Worm (Caenorhabditis elegans) whole organism, L4 larva: ENCODE results near the gene his-24.

Experiments
- D1046.2 ChIP-seq: fragments of 200-800 bp; sonication (Bioruptor generic); IDR thresholded peaks from 2 replicates; pipeline ENCODE4 v1.3.6; 2022; ENCODE audit warnings: missing genetic modification characterization, missing compliant biosample characterization
- F37D6.2 ChIP-seq: sonication (generic microtip); optimal IDR thresholded peaks from 2 replicates; lab custom pipeline; 2016; ENCODE audit warnings: mild to moderate bottlenecking, missing genetic modification characterization, missing compliant biosample characterization
- F49E8.2 ChIP-seq: sonication (generic microtip); optimal IDR thresholded peaks from 2 replicates; lab custom pipeline; 2016; ENCODE audit warnings: missing compliant biosample characterization, mild to moderate bottlenecking, missing genetic modification characterization, borderline replicate concordance
- T20F7.1 ChIP-seq: fragments of 200-800 bp; sonication (Bioruptor generic); optimal IDR thresholded peaks from 2 replicates; lab custom pipeline; 2018; ENCODE audit warnings: mild to moderate bottlenecking, missing genetic modification characterization, missing compliant biosample characterization
- Y5F2A.4 ChIP-seq: fragments of 200-800 bp; sonication (Bioruptor generic); optimal IDR thresholded peaks from 2 replicates; lab custom pipeline; 2018; ENCODE audit warnings: mild to moderate bottlenecking, missing genetic modification characterization, missing compliant biosample characterization
- ZK337.2 ChIP-seq: fragments of 200-800 bp; sonication (Bioruptor generic); IDR thresholded peaks from 2 replicates; pipeline ENCODE4 v1.3.6; 2022; ENCODE audit warnings: missing genetic modification reagents, missing genetic modification characterization, missing compliant biosample characterization
- ama-1 ChIP-seq: fragments of 150-350 bp; optimal IDR thresholded peaks from 2 replicates; lab custom pipeline; 2014; ENCODE audit warnings: inconsistent platforms, mixed read lengths
- ceh-20 ChIP-seq: fragments of 200-800 bp; sonication (Bioruptor generic); IDR thresholded peaks from 2 replicates; pipeline ENCODE4 v1.3.6; 2022; ENCODE audit warnings: missing genetic modification reagents, missing genetic modification characterization, missing compliant biosample characterization
- ceh-44 ChIP-seq: fragments of 200-800 bp; sonication (Bioruptor generic); IDR thresholded peaks from 2 replicates; pipeline ENCODE4 v1.3.6; 2022; ENCODE audit warnings: missing genetic modification reagents, missing genetic modification characterization, missing compliant biosample characterization
- ceh-62 ChIP-seq: sonication (generic microtip); optimal IDR thresholded peaks from 2 replicates; lab custom pipeline; 2017; ENCODE audit warnings: missing biosample characterization, missing genetic modification characterization
- ces-1 ChIP-seq: fragments of 150-350 bp; sonication (generic microtip); optimal IDR thresholded peaks from 4 replicates; lab custom pipeline; 2014; ENCODE audit warnings: missing biosample characterization, missing genetic modification reagents, missing genetic modification characterization
- ctbp-1 ChIP-seq: fragments of 200-800 bp; sonication (Bioruptor generic); IDR thresholded peaks from 2 replicates; pipeline ENCODE4 v1.3.6; 2022; ENCODE audit warnings: missing genetic modification reagents, missing genetic modification characterization, missing compliant biosample characterization
- daf-16 ChIP-seq, 3 experiments: sonication (generic microtip); optimal IDR thresholded peaks; 2 replicates each; lab custom pipeline; 2016 to 2017; ENCODE audit warnings: missing genetic modification characterization in 3 of 3, missing genetic modification reagents in 3 of 3, mild to moderate bottlenecking in 2 of 3, missing compliant biosample characterization in 2 of 3, missing biosample characterization in 1 of 3, moderate library complexity in 1 of 3
- dmd-9 ChIP-seq: fragments of 200-800 bp; sonication (Bioruptor generic); IDR thresholded peaks from 2 replicates; pipeline ENCODE4 v1.3.6; 2022; ENCODE audit warnings: missing genetic modification reagents, missing genetic modification characterization, missing compliant biosample characterization
- duxl-1 ChIP-seq: sonication (generic microtip); optimal IDR thresholded peaks from 2 replicates; lab custom pipeline; 2016; ENCODE audit warnings: mild to moderate bottlenecking, missing genetic modification characterization, moderate library complexity, missing compliant biosample characterization; ENCODE audit not compliant: poor library complexity
- egl-27 ChIP-seq: sonication (generic microtip); optimal IDR thresholded peaks from 3 replicates; lab custom pipeline; 2017; ENCODE audit warnings: missing biosample characterization, missing genetic modification reagents, missing genetic modification characterization
- fkh-10 ChIP-seq: fragments of 150-350 bp; optimal IDR thresholded peaks from 2 replicates; lab custom pipeline; 2014; ENCODE audit warnings: missing biosample characterization, missing genetic modification reagents, missing genetic modification characterization
- gei-8 ChIP-seq: fragments of 200-800 bp; sonication (Bioruptor generic); optimal IDR thresholded peaks from 2 replicates; lab custom pipeline; 2018; ENCODE audit warnings: mild to moderate bottlenecking, missing genetic modification characterization, missing compliant biosample characterization
- hif-1 ChIP-seq, 2 experiments: sonication (generic microtip); optimal IDR thresholded peaks; 2 replicates each; lab custom pipeline; 2016 to 2017; ENCODE audit warnings: missing compliant biosample characterization in 2 of 2, missing genetic modification characterization in 2 of 2, missing genetic modification reagents in 2 of 2, missing genotype in 2 of 2, mild to moderate bottlenecking in 1 of 2
- hmg-1.1 ChIP-seq: fragments of 200-800 bp; sonication (Bioruptor generic); IDR thresholded peaks from 2 replicates; pipeline ENCODE4 v1.3.6; 2022; ENCODE audit warnings: missing genetic modification reagents, missing genetic modification characterization, missing compliant biosample characterization
- jun-1 ChIP-seq: fragments of 150-350 bp; optimal IDR thresholded peaks from 2 replicates; lab custom pipeline; 2014; ENCODE audit warnings: missing biosample characterization, missing genetic modification reagents, missing genetic modification characterization
- lin-13 ChIP-seq: fragments of 150-350 bp; optimal IDR thresholded peaks from 2 replicates; lab custom pipeline; 2014; ENCODE audit warnings: missing biosample characterization, missing genetic modification reagents, missing genetic modification characterization
- lin-15B ChIP-seq: fragments of 150-350 bp; sonication (generic microtip); optimal IDR thresholded peaks from 3 replicates; lab custom pipeline; 2014; ENCODE audit warnings: missing biosample characterization, missing genetic modification characterization
- lin-29 ChIP-seq: fragments of 200-800 bp; sonication (Bioruptor generic); IDR thresholded peaks from 2 replicates; pipeline ENCODE4 v1.3.6; 2022; ENCODE audit warnings: missing genetic modification reagents, missing genetic modification characterization, missing compliant biosample characterization
- madf-5 ChIP-seq, 2 experiments: fragments of 200-800 bp; sonication (Bioruptor generic); IDR thresholded peaks; 2 replicates each; pipeline ENCODE4 v1.3.6; 2022; ENCODE audit warnings: missing compliant biosample characterization in 2 of 2, missing genetic modification characterization in 2 of 2
- madf-9 ChIP-seq: fragments of 200-800 bp; sonication (Bioruptor generic); conservative IDR thresholded peaks from 2 replicates; pipeline ENCODE4 v1.3.6; 2022; ENCODE audit warnings: missing genetic modification reagents, missing genetic modification characterization, missing compliant biosample characterization
- mdl-1 ChIP-seq, 2 experiments: fragments of 150-350 bp in 1 of 2; sonication (generic microtip) in 1 of 2; optimal IDR thresholded peaks; 2 replicates each; lab custom pipeline; 2014 to 2017; ENCODE audit warnings: missing biosample characterization in 2 of 2, missing genetic modification characterization in 2 of 2
- mxl-2 ChIP-seq: fragments of 200-800 bp; sonication (Bioruptor generic); conservative IDR thresholded peaks from 2 replicates; pipeline ENCODE4 v1.3.6; 2022; ENCODE audit warnings: missing genetic modification reagents, missing genetic modification characterization, missing compliant biosample characterization
- nhr-10 ChIP-seq: fragments of 150-350 bp; optimal IDR thresholded peaks from 2 replicates; lab custom pipeline; 2014; ENCODE audit warnings: missing biosample characterization, missing genetic modification characterization
- nhr-237 ChIP-seq: sonication (generic microtip); optimal IDR thresholded peaks from 2 replicates; lab custom pipeline; 2017; ENCODE audit warnings: missing biosample characterization, missing genetic modification characterization
- nhr-25 ChIP-seq: sonication (generic microtip); optimal IDR thresholded peaks from 2 replicates; lab custom pipeline; 2017; ENCODE audit warnings: missing genetic modification characterization, mild to moderate bottlenecking, missing compliant biosample characterization, antibody characterized with exemption, moderate library complexity, borderline replicate concordance; ENCODE audit not compliant: insufficient read depth
- sdz-12 ChIP-seq: fragments of 200-800 bp; sonication (Bioruptor generic); optimal IDR thresholded peaks from 2 replicates; lab custom pipeline; 2018; ENCODE audit warnings: mild to moderate bottlenecking, missing genetic modification characterization, missing compliant biosample characterization
- snpc-1.2 ChIP-seq: fragments of 200-800 bp; sonication (Bioruptor generic); IDR thresholded peaks from 2 replicates; pipeline ENCODE4 v1.3.6; 2022; ENCODE audit warnings: missing genetic modification reagents, missing genetic modification characterization, missing compliant biosample characterization
- tag-97 ChIP-seq: fragments of 200-800 bp; sonication (Bioruptor generic); IDR thresholded peaks from 2 replicates; pipeline ENCODE4 v1.3.6; 2022; ENCODE audit warnings: missing genetic modification characterization, missing compliant biosample characterization
- tra-1 ChIP-seq: fragments of 200-800 bp; sonication (Bioruptor generic); IDR thresholded peaks from 2 replicates; pipeline ENCODE4 v1.3.6; 2022; ENCODE audit warnings: missing genetic modification reagents, missing genetic modification characterization, missing compliant biosample characterization
- zfp-3 ChIP-seq: fragments of 200-800 bp; sonication (Bioruptor generic); conservative IDR thresholded peaks from 2 replicates; pipeline ENCODE4 v1.3.6; 2022; ENCODE audit warnings: missing genetic modification reagents, missing genetic modification characterization, missing compliant biosample characterization
- zip-2 ChIP-seq: fragments of 150-350 bp; optimal IDR thresholded peaks from 2 replicates; lab custom pipeline; 2014; ENCODE audit warnings: missing biosample characterization, missing genetic modification characterization
- ztf-11 ChIP-seq: fragments of 150-350 bp; optimal IDR thresholded peaks from 2 replicates; lab custom pipeline; 2014; ENCODE audit warnings: missing biosample characterization, missing genetic modification characterization

Gene his-24

ce11 chrX:14465593-14465992 lies 24.3 kb upstream of the his-24 start, which contains the start of gene M163.22:
M163.22 (plus strand) TSS chrX:14465893.
- no peak for TF ChIP-seq F37D6.2 (tag; lab: Kevin White, UChicago)
- TF ChIP-seq fkh-10 (GFP tag; lab: Kevin White, UChicago): no peak
- no peak for TF ChIP-seq lin-29 (GFP tag; lab: Robert Waterston, UW)
- no peak for TF ChIP-seq F49E8.2 (tag; lab: Kevin White, UChicago)
- no peak for TF ChIP-seq hmg-1.1
- TF ChIP-seq ceh-62 (tag; lab: Kevin White, UChicago): no peak
- no peak for TF ChIP-seq duxl-1 (tag; lab: Kevin White, UChicago)
- TF ChIP-seq T20F7.1 (GFP tag; lab: Kevin White, UChicago): no peak
- TF ChIP-seq ztf-11 (tag; lab: Kevin White, UChicago): no peak
- no peak for TF ChIP-seq ces-1 (GFP tag; lab: Kevin White, UChicago)
- TF ChIP-seq nhr-25 (tag; lab: Kevin White, UChicago): no peak
- no peak for TF ChIP-seq snpc-1.2 (GFP tag; lab: Robert Waterston, UW)
- TF ChIP-seq hif-1 (tag; optimal IDR thresholded peaks at IDR 0.05; lab: Kevin White, UChicago): no peak
- no peak for TF ChIP-seq lin-13
- no peak for TF ChIP-seq sdz-12 (GFP tag; lab: Kevin White, UChicago)

ce11 chrX:14466532-14466931 lies 23.4 kb upstream of the his-24 start, which contains the start of gene M163.21:
M163.21 (plus strand) TSS chrX:14466832.
- no peak for TF ChIP-seq zfp-3 (GFP tag; lab: Robert Waterston, UW)
- TF ChIP-seq, all 104 proteins: peak for 0

- no peak for TF ChIP-seq F49E8.2 (tag; lab: Kevin White, UChicago)
- TF ChIP-seq mxl-2: no peak
- TF ChIP-seq D1046.2 (GFP tag; lab: Robert Waterston, UW): no peak
- TF ChIP-seq jun-1: no peak
- no peak for TF ChIP-seq tra-1
- TF ChIP-seq ZK337.2: no peak
- TF ChIP-seq ctbp-1 (GFP tag; lab: Robert Waterston, UW): no peak
- no peak for TF ChIP-seq tag-97 (GFP tag; lab: Robert Waterston, UW)
- TF ChIP-seq, all 104 proteins: peak for 0
Measured at ce11 chrX:14469284-14469683, 20.6 kb upstream of the his-24 start, which contains the start of gene M163.9. M163.9 (plus strand) TSS chrX:14469584.

ce11 chrX:14470687-14471086 lies 19.2 kb upstream of the his-24 start, which contains the start of gene M163.10:
M163.10 (plus strand) TSS chrX:14470987.
- TF ChIP-seq F49E8.2 (tag; lab: Kevin White, UChicago): no peak
- no peak for TF ChIP-seq ceh-20 (GFP tag; lab: Robert Waterston, UW)
- TF ChIP-seq egl-27 (tag; lab: Kevin White, UChicago): no peak

ce11 chrX:14473740-14474139 lies 16.2 kb upstream of the his-24 start, which contains the start of gene M163.5:
M163.5 (plus strand) TSS chrX:14474040.
- TF ChIP-seq nhr-237 (tag; lab: Kevin White, UChicago): no peak

- TF ChIP-seq Y5F2A.4: peak; percentile 38
- no peak for TF ChIP-seq ceh-62 (tag; lab: Kevin White, UChicago)
- no peak for TF ChIP-seq D1046.2 (GFP tag; lab: Robert Waterston, UW)
- no peak for TF ChIP-seq ceh-44 (GFP tag; lab: Robert Waterston, UW)
- TF ChIP-seq daf-16 (GFP tag; optimal IDR thresholded peaks at IDR 0.05; lab: Kevin White, UChicago): peak in 1 of 2 experiments; percentile 47
- TF ChIP-seq daf-16 (tag; optimal IDR thresholded peaks at IDR 0.05; lab: Kevin White, UChicago): peak; percentile 78
- peak; percentile 64 for TF ChIP-seq tra-1
- TF ChIP-seq ZK337.2: peak; percentile 49; the same call in 1 of the 2 replicates
- TF ChIP-seq mdl-1 (tag; optimal IDR thresholded peaks at IDR 0.05; lab: Kevin White, UChicago): peak in 1 of 2 experiments; percentile 1
- TF ChIP-seq lin-15B: no peak
- TF ChIP-seq gei-8 (GFP tag; lab: Kevin White, UChicago): no peak
- no peak for TF ChIP-seq nhr-10
- TF ChIP-seq hif-1 (tag; optimal IDR thresholded peaks at IDR 0.05; lab: Kevin White, UChicago): no peak
- TF ChIP-seq egl-27 (tag; lab: Kevin White, UChicago): no peak
- peak; percentile 66 for TF ChIP-seq madf-9 (GFP tag; lab: Robert Waterston, UW)
- TF ChIP-seq madf-5 (GFP tag; IDR thresholded peaks at IDR 0.05; lab: Robert Waterston, UW): no peak
- peak; percentile 56; the same call in 1 of the 2 replicates for TF ChIP-seq dmd-9 (GFP tag; lab: Robert Waterston, UW)
- peak; percentile 100 for TF ChIP-seq zip-2 (tag; lab: Kevin White, UChicago)
- no peak for TF ChIP-seq ama-1 (lab: Kevin White, UChicago)
Measured at ce11 chrX:14476625-14477257, 13.2 kb upstream of the his-24 start.
